Fruit fly (Drosophila melanogaster): ENCODE data around the gene CG31909.

The CG31909 gene

dm6 chr2L:7219650-7220267 lies 37.6 kb upstream of the CG31909 start, which contains the start of gene CG13784 (continued):
- TF ChIP-seq CG5953 (GFP tag; IDR thresholded peaks at IDR 0.05) (no peak), Max (GFP tag; optimal IDR thresholded peaks at IDR 0.05) (peak; percentile 37), CG6272 (GFP tag; IDR thresholded peaks at IDR 0.05) (no peak), btn (GFP tag; optimal IDR thresholded peaks at IDR 0.05) (no peak)

dm6 chr2L:7222829-7223272 lies 34.5 kb upstream of the CG31909 start, which contains the start of gene mEFG1:
mEFG1 (minus strand) TSS chr2L:7223081.
- TF ChIP-seq stwl (tag; optimal IDR thresholded peaks at IDR 0.05) (peak; percentile 85), ken (GFP tag; IDR thresholded peaks at IDR 0.05) (no peak), CG12155 (GFP tag; optimal IDR thresholded peaks at IDR 0.05) (no peak), Oli (tag; optimal IDR thresholded peaks at IDR 0.05) (no peak), Ssrp (tag; optimal IDR thresholded peaks at IDR 0.05) (no peak), al (GFP tag; IDR thresholded peaks at IDR 0.05) (no peak), CG10462 (GFP tag; optimal IDR thresholded peaks at IDR 0.05) (no peak), CG3995 (GFP tag; optimal IDR thresholded peaks at IDR 0.05) (no peak), CG17829 (tag; optimal IDR thresholded peaks at IDR 0.05) (peak; percentile 26), CG2116 (GFP tag; optimal IDR thresholded peaks at IDR 0.05) (peak; percentile 86), da (GFP tag; optimal IDR thresholded peaks at IDR 0.05) (no peak), Ravus (GFP tag; IDR thresholded peaks at IDR 0.05) (no peak), Hey (tag; optimal IDR thresholded peaks at IDR 0.05) (no peak), otp (GFP tag; IDR thresholded peaks at IDR 0.05) (no peak), CG12659 (GFP tag; optimal IDR thresholded peaks at IDR 0.05) (peak; percentile 22), jing (GFP tag; optimal IDR thresholded peaks at IDR 0.05) (no peak), dmrt11E (tag; optimal IDR thresholded peaks at IDR 0.05) (no peak), klu (GFP tag; IDR thresholded peaks at IDR 0.05) (no peak), CG8765 (GFP tag; IDR thresholded peaks at IDR 0.05) (no peak), tio (GFP tag; optimal IDR thresholded peaks at IDR 0.05) (no peak), twi (tag; optimal IDR thresholded peaks at IDR 0.05) (no peak), fd102C (GFP tag; optimal IDR thresholded peaks at IDR 0.05) (no peak), sima (GFP tag; optimal IDR thresholded peaks at IDR 0.05) (no peak), bsh (GFP tag; optimal IDR thresholded peaks at IDR 0.05) (no peak), unpg (GFP tag; optimal IDR thresholded peaks at IDR 0.05) (no peak), CG2129 (GFP tag; IDR thresholded peaks at IDR 0.05; ENCODE audit: partially characterized antibody) (peak; percentile 43; the same call in 1 of the 2 replicates), onecut (GFP tag; IDR thresholded peaks at IDR 0.05) (no peak), sna (GFP tag; IDR thresholded peaks at IDR 0.05; ENCODE audit: partially characterized antibody) (peak; percentile 82), Atf-2 (GFP tag; optimal IDR thresholded peaks at IDR 0.05) (no peak), Rfx (GFP tag; IDR thresholded peaks at IDR 0.05) (peak; percentile 19; the same call in 1 of the 2 replicates), CG15514 (GFP tag; optimal IDR thresholded peaks at IDR 0.05) (no peak), emc (GFP tag; optimal IDR thresholded peaks at IDR 0.05) (no peak), Gug (GFP tag; IDR thresholded peaks at IDR 0.05) (no peak), Optix (GFP tag; IDR thresholded peaks at IDR 0.05) (no peak), stc (GFP tag; IDR thresholded peaks at IDR 0.05) (no peak), nom (GFP tag; optimal IDR thresholded peaks at IDR 0.05) (no peak), odd (GFP tag; optimal IDR thresholded peaks at IDR 0.05) (no peak), Mad (GFP tag; optimal IDR thresholded peaks at IDR 0.05) (no peak), nerfin-1 (tag; optimal IDR thresholded peaks at IDR 0.05) (peak; percentile 32), hth (optimal IDR thresholded peaks at IDR 0.05) (no peak), grau (tag; optimal IDR thresholded peaks at IDR 0.05) (peak; percentile 15), Dp (GFP tag; optimal IDR thresholded peaks at IDR 0.05) (peak; percentile 70), CG30020 (tag; optimal IDR thresholded peaks at IDR 0.05) (peak; percentile 18), CG43689 (GFP tag; IDR thresholded peaks at IDR 0.05) (no peak), ara (GFP tag; IDR thresholded peaks at IDR 0.05) (no peak)
